Fruit fly (Drosophila melanogaster) whole organism, wandering third instar larva: ENCODE results near the gene CG13838.

Experiments
- Abd-B ChIP-seq: fragments of >200 bp; optimal IDR thresholded peaks from 2 replicates; lab custom pipeline; 2017; ENCODE audit warnings: missing biosample characterization, missing genetic modification characterization
- CG32264 ChIP-seq: fragments of 200-800 bp; sonication (Bioruptor generic); optimal IDR thresholded peaks from 2 replicates; lab custom pipeline; 2016; ENCODE audit warnings: missing biosample characterization, missing genetic modification characterization
- CG9705 ChIP-seq: fragments of 200-800 bp; sonication (Bioruptor generic); optimal IDR thresholded peaks from 2 replicates; lab custom pipeline; 2018; ENCODE audit warnings: missing biosample characterization, mild to moderate bottlenecking, missing genetic modification characterization
- Dfd ChIP-seq: fragments of >200 bp; optimal IDR thresholded peaks from 2 replicates; lab custom pipeline; 2017; ENCODE audit warnings: missing biosample characterization, missing genetic modification characterization
- Dif ChIP-seq: fragments of 200-275, 200-300 bp; sonication (Bioruptor generic); optimal IDR thresholded peaks from 2 replicates; lab custom pipeline; 2018; ENCODE audit warnings: missing biosample characterization, missing genetic modification characterization; ENCODE audit not compliant: partially characterized antibody
- GATAd ChIP-seq: sonication (Bioruptor generic); optimal IDR thresholded peaks from 2 replicates; lab custom pipeline; 2016; ENCODE audit warnings: missing biosample characterization, missing genetic modification characterization
- Hr83 ChIP-seq: fragments of 200-300 bp; sonication (Bioruptor generic); optimal IDR thresholded peaks from 2 replicates; lab custom pipeline; 2016; ENCODE audit warnings: missing biosample characterization, mild to moderate bottlenecking, missing genetic modification characterization, moderate library complexity; ENCODE audit not compliant: poor library complexity, severe bottlenecking
- OdsH ChIP-seq: fragments of 200-800 bp; sonication (Bioruptor generic); optimal IDR thresholded peaks from 2 replicates; lab custom pipeline; 2016; ENCODE audit warnings: missing biosample characterization, mild to moderate bottlenecking, missing genetic modification characterization
- Sp1 ChIP-seq: fragments of 200-800 bp; sonication (Bioruptor generic); optimal IDR thresholded peaks from 3 replicates; lab custom pipeline; 2019; ENCODE audit warnings: missing biosample characterization, mild to moderate bottlenecking, missing genetic modification characterization, moderate library complexity
- br ChIP-seq: fragments of 200-800 bp; sonication (Bioruptor generic); optimal IDR thresholded peaks from 2 replicates; lab custom pipeline; 2016; ENCODE audit warnings: missing biosample characterization, missing genetic modification characterization
- psq ChIP-seq: fragments of 200-800 bp; sonication (Bioruptor generic); optimal IDR thresholded peaks from 3 replicates; lab custom pipeline; 2017; ENCODE audit warnings: missing biosample characterization, mild to moderate bottlenecking, missing genetic modification characterization, moderate library complexity
- sage ChIP-seq: fragments of 200-800 bp; sonication (Bioruptor generic); optimal IDR thresholded peaks from 2 replicates; lab custom pipeline; 2016; ENCODE audit warnings: missing biosample characterization, mild to moderate bottlenecking, missing genetic modification characterization
- usp ChIP-seq: fragments of >200 bp; optimal IDR thresholded peaks from 2 replicates; lab custom pipeline; 2017; ENCODE audit warnings: missing biosample characterization, missing genetic modification characterization

DNA sequence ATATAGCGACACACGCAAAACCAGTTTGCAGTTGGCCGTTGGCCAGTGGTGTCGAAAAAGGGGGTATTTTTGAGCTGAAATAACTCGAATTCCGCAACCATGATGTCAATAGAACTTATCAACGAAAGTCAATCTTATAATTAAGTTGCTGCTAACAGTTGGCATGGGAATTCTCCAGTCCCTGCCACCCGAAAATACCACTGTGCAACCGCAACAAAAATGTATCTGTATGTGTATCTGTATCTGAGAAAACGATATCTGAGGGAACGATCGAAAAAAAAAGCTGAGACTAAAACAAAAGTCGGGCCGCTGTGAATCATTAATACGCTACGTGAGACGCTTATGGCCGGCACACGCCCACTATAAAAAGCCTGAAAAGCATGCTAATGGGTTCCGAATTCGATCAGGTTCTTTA is 4.5 kb downstream of the CG13838 start:
- TF ChIP-seq sage (GFP tag; lab: Kevin White, UChicago) = peak; percentile 88
- peak; percentile 88 for TF ChIP-seq CG32264 (GFP tag; lab: Kevin White, UChicago)
- peak; percentile 88 for TF ChIP-seq psq (GFP tag; lab: Kevin White, UChicago)
- peak; percentile 47 for TF ChIP-seq GATAd (GFP tag; lab: Kevin White, UChicago)
- no peak for TF ChIP-seq CG9705
- TF ChIP-seq usp = no peak
- TF ChIP-seq OdsH (GFP tag; lab: Kevin White, UChicago) = peak; percentile 94
- peak; percentile 75 for TF ChIP-seq Hr83 (GFP tag; lab: Kevin White, UChicago)
- TF ChIP-seq Sp1 (GFP tag; lab: Kevin White, UChicago) = peak; percentile 85
- TF ChIP-seq Abd-B (GFP tag; lab: Kevin White, UChicago) = no peak
- no peak for TF ChIP-seq Dfd (GFP tag; lab: Kevin White, UChicago)
- TF ChIP-seq br (GFP tag; lab: Kevin White, UChicago) = peak; percentile 93
- TF ChIP-seq Dif (GFP tag; lab: Kevin White, UChicago) = no peak
